Fruit fly (Drosophila melanogaster) whole organism, embryonic: ENCODE data around the gene Trim9.

ENCODE experiments used
- CG1602 ChIP-seq: fragments of 200-800 bp; sonication (Bioruptor generic); optimal IDR thresholded peaks from 3 replicates; lab custom pipeline; 2016; ENCODE audit warnings: missing biosample characterization, missing genetic modification characterization
- CG17612 ChIP-seq: fragments of 200-800 bp; sonication (Bioruptor generic); IDR thresholded peaks from 2 replicates; pipeline ENCODE4 v1.3.6; 2022; ENCODE audit warnings: missing biosample characterization, missing genetic modification characterization
- CG2678 ChIP-seq: fragments of 200-800 bp; sonication (Bioruptor generic); optimal IDR thresholded peaks from 3 replicates; lab custom pipeline; 2019; ENCODE audit warnings: missing biosample characterization, mild to moderate bottlenecking, missing genetic modification characterization, moderate library complexity
- CG4424 ChIP-seq: fragments of 200-800 bp; sonication (Bioruptor generic); optimal IDR thresholded peaks from 3 replicates; lab custom pipeline; 2016; ENCODE audit warnings: missing biosample characterization, missing genetic modification characterization
- CG5245 ChIP-seq: fragments of 200-800 bp; sonication (Bioruptor generic); optimal IDR thresholded peaks from 3 replicates; lab custom pipeline; 2016; ENCODE audit warnings: missing biosample characterization, missing genetic modification characterization
- Poxn ChIP-seq: fragments of 200-800 bp; sonication (Bioruptor generic); IDR thresholded peaks from 2 replicates; pipeline ENCODE4 v1.3.6; 2022; ENCODE audit warnings: missing biosample characterization, missing genetic modification characterization
- gcm ChIP-seq: fragments of 200-800 bp; sonication (Bioruptor generic); optimal IDR thresholded peaks from 2 replicates; lab custom pipeline; 2019; ENCODE audit warnings: missing biosample characterization, mild to moderate bottlenecking, missing genetic modification characterization, moderate library complexity
- sima ChIP-seq: fragments of 200-800 bp; sonication (Bioruptor generic); optimal IDR thresholded peaks from 2 replicates; lab custom pipeline; 2016; ENCODE audit warnings: missing biosample characterization, missing genetic modification characterization
- ssp ChIP-seq: fragments of 200-800 bp; sonication (Bioruptor generic); IDR thresholded peaks from 2 replicates; pipeline ENCODE4 v1.3.6; 2022; ENCODE audit warnings: missing biosample characterization, missing genetic modification characterization
- tap ChIP-seq: fragments of 200-800 bp; optimal IDR thresholded peaks from 3 replicates; lab custom pipeline; 2019; ENCODE audit warnings: missing biosample characterization, mild to moderate bottlenecking, missing genetic modification characterization, moderate library complexity

DNA sequence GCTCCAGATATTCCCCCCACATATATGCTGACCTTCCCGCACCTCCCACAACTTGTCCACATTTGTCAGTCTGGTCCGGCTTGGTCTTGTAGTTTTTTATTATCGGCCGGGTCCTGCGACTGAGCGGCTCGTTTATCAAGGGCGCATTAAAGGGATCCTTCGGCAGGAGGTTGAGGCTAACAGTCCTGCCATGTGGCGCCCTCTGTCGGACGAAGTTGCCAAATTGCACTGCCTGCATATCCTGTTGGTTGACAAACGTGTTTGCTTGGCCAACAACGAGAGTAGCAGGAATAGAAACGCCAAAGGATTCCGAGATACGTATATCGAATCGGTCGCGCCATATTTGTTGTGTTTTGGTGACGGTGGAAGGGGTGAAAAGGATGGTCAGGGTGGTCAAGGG, 58.9 kb downstream of the Trim9 start:
- no peak for TF ChIP-seq CG17612 (GFP tag; lab: Robert Waterston, UW)
- no peak for TF ChIP-seq ssp (GFP tag; lab: Robert Waterston, UW)
- TF ChIP-seq CG2678 (tag; lab: Kevin White, UChicago): no peak
- TF ChIP-seq CG5245: no peak
- no peak for TF ChIP-seq CG1602
- no peak for TF ChIP-seq CG4424 (GFP tag; lab: Kevin White, UChicago)
- no peak for TF ChIP-seq tap
- no peak for TF ChIP-seq gcm
- TF ChIP-seq Poxn: no peak
- TF ChIP-seq sima: no peak
